Fruit fly (Drosophila melanogaster) S2 (cell line): ENCODE measurements around the gene CG11537.

Experiments used
- CG8478 ChIP-seq: fragments of >200 bp; optimal IDR thresholded peaks from 2 replicates; lab custom pipeline; 2018
- CTCF ChIP-seq, 2 experiments: fragments of >200 bp; optimal IDR thresholded peaks; 2 replicates each; lab custom pipeline; 2018

DNA sequence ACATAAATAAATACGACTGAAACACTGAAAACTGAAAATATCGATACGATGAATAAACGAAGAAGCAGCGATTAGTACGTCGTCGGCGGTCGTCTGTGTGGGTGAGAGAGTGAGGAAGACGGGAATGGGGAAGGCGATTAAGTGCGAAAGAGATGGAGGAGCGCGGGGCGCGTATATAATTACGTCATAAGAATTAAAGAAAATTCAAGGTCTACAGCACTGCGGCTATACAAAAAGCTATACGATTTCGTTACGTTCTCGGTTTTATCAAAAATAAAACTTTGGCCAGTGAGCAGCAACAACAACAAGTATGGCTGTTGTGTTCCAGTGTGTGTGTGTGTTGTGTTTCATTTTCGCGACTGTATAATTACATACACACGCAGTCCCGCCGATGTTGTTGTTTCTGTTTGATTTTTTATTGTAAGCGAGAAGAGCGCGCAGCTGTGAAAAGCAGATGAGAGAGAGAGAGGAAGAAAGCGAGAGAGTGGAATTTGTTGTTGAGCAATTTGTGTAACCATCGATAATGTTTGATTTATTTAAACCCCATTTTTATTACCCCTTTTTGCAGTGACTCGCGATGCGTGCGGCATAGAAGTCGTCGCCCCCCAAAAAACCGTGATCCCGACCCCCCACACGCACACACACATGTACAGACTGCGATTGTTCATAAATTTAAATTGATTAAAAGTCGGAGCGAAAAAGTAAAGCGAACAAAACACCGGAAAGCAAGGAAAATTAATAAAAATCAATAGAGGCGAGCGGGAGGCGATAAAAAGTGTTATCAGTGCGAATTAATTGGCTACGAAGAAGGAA, 6.0 kb upstream of the CG11537 start:
- TF ChIP-seq CG8478 (lab: Kevin White, UChicago) (no peak), CTCF (optimal IDR thresholded peaks at IDR 0.05; lab: Kevin White, UChicago) (no peak)
